Worm (Caenorhabditis elegans): Measurements from ENCODE around the gene bus-12.
A peak's percentile ranks its signal among the peaks of the same experiment; 100 is the strongest.

Gene bus-12

ce11 chrIV:13255886-13256285, at the start of gene bus-12:
Gene bus-12 (plus strand): TSS chrIV:13256186.
- TF ChIP-seq blmp-1 (tag; optimal IDR thresholded peaks at IDR 0.05) (peak; percentile 4), ceh-82 (tag; optimal IDR thresholded peaks at IDR 0.05) (no peak), nhr-76 (tag; optimal IDR thresholded peaks at IDR 0.05) (no peak)

- TF ChIP-seq lin-14 (GFP tag; optimal IDR thresholded peaks at IDR 0.05) = no peak
- TF ChIP-seq pqm-1 (tag; optimal IDR thresholded peaks at IDR 0.05) = no peak
- no peak for TF ChIP-seq nhr-237 (tag; optimal IDR thresholded peaks at IDR 0.05)
- no peak for TF ChIP-seq ama-1 (optimal IDR thresholded peaks at IDR 0.05)
- no peak for TF ChIP-seq ceh-82 (tag; optimal IDR thresholded peaks at IDR 0.05)
- TF ChIP-seq mab-9 (GFP tag; IDR thresholded peaks at IDR 0.05) = no peak
- TF ChIP-seq pag-3 (tag; optimal IDR thresholded peaks at IDR 0.05; ENCODE audit: borderline replicate concordance, insufficient read depth) = no peak
- TF ChIP-seq C34B4.2 (tag; optimal IDR thresholded peaks at IDR 0.05) = no peak
- no peak for TF ChIP-seq jun-1 (tag; optimal IDR thresholded peaks at IDR 0.05)
- no peak for TF ChIP-seq unc-130 (tag; optimal IDR thresholded peaks at IDR 0.05)
- no peak for TF ChIP-seq lsy-2 (tag; optimal IDR thresholded peaks at IDR 0.05)
- TF ChIP-seq zag-1 (tag; optimal IDR thresholded peaks at IDR 0.05) = no peak
- TF ChIP-seq aly-2 (tag; optimal IDR thresholded peaks at IDR 0.05) = no peak
- TF ChIP-seq swsn-7 (tag; optimal IDR thresholded peaks at IDR 0.05) = no peak
- no peak for TF ChIP-seq ets-5 (GFP tag; IDR thresholded peaks at IDR 0.05)
Observed at ce11 chrIV:13209566-13209965, 46.4 kb upstream of the bus-12 start, which contains the start of gene C48D1.9. Gene C48D1.9 (minus strand): TSS chrIV:13209666.

ce11 chrIV:13214466-13214865, 41.5 kb upstream of the bus-12 start, which contains the start of gene cho-1:
Gene cho-1 (minus strand): TSS chrIV:13214566.
- no peak for TF ChIP-seq sptf-1 (tag; optimal IDR thresholded peaks at IDR 0.05)
- TF ChIP-seq aly-2 (tag; optimal IDR thresholded peaks at IDR 0.05) = no peak
- TF ChIP-seq pag-3 (tag; optimal IDR thresholded peaks at IDR 0.05; ENCODE audit: borderline replicate concordance, insufficient read depth) = no peak

ce11 chrIV:13220594-13220993, 35.4 kb upstream of the bus-12 start:
- TF ChIP-seq fkh-10 (GFP tag; optimal IDR thresholded peaks at IDR 0.05) (peak; percentile 72), mdl-1 (tag; optimal IDR thresholded peaks at IDR 0.05) (no peak)

ce11 chrIV:13221657-13222056, 34.3 kb upstream of the bus-12 start, which contains the start of gene C48D1.5:
Gene C48D1.5 (plus strand): TSS chrIV:13221957.
- TF ChIP-seq elt-2 (tag; optimal IDR thresholded peaks at IDR 0.05) = peak; percentile 33
- no peak for TF ChIP-seq nhr-20 (tag; optimal IDR thresholded peaks at IDR 0.05)

- TF ChIP-seq fkh-8 (tag; optimal IDR thresholded peaks at IDR 0.05) = peak; percentile 34
- TF ChIP-seq C16A3.4 (tag; optimal IDR thresholded peaks at IDR 0.05) = peak; percentile 68
- TF ChIP-seq hlh-4 (tag; optimal IDR thresholded peaks at IDR 0.05) = no peak
- peak; percentile 15 to 68 (median 40) for TF ChIP-seq dpl-1 (GFP tag; optimal IDR thresholded peaks at IDR 0.05)
- no peak for TF ChIP-seq xbp-1 (tag; optimal IDR thresholded peaks at IDR 0.05)
- TF ChIP-seq sptf-1 (tag; optimal IDR thresholded peaks at IDR 0.05) = no peak
- no peak for TF ChIP-seq unc-86 (tag; optimal IDR thresholded peaks at IDR 0.05)
- no peak for TF ChIP-seq lin-39 (tag; optimal IDR thresholded peaks at IDR 0.05)
- TF ChIP-seq skn-1 (tag; optimal IDR thresholded peaks at IDR 0.05) = peak; percentile 6
- TF ChIP-seq unc-62 (GFP tag; optimal IDR thresholded peaks at IDR 0.05) = no peak
- no peak for TF ChIP-seq tbx-2 (tag; optimal IDR thresholded peaks at IDR 0.05)
- no peak for TF ChIP-seq ets-5 (GFP tag; IDR thresholded peaks at IDR 0.05)
- peak; percentile 11 for TF ChIP-seq swsn-7 (tag; optimal IDR thresholded peaks at IDR 0.05)
- no peak for TF ChIP-seq lin-14 (GFP tag; optimal IDR thresholded peaks at IDR 0.05)
- no peak for TF ChIP-seq ceh-88 (GFP tag; IDR thresholded peaks at IDR 0.05)
- TF ChIP-seq lir-3 (tag; optimal IDR thresholded peaks at IDR 0.05; ENCODE audit: poor library complexity) = no peak
- no peak for TF ChIP-seq hpl-2 (GFP tag; optimal IDR thresholded peaks at IDR 0.05)
- no peak for TF ChIP-seq snpc-4 (tag; optimal IDR thresholded peaks at IDR 0.05)
- no peak for TF ChIP-seq pax-3 (tag; optimal IDR thresholded peaks at IDR 0.05)
- peak; percentile 63 for TF ChIP-seq blmp-1 (tag; optimal IDR thresholded peaks at IDR 0.05)
- TF ChIP-seq irx-1 (tag; optimal IDR thresholded peaks at IDR 0.05) = no peak
- TF ChIP-seq isw-1 (GFP tag; IDR thresholded peaks at IDR 0.05) = no peak
- TF ChIP-seq lin-15B (tag; optimal IDR thresholded peaks at IDR 0.05) = peak; percentile 39
- no peak for TF ChIP-seq nhr-84 (tag; optimal IDR thresholded peaks at IDR 0.05)
- no peak for TF ChIP-seq ceh-90 (tag; optimal IDR thresholded peaks at IDR 0.05)
- no peak for TF ChIP-seq ama-1 (optimal IDR thresholded peaks at IDR 0.05)
- no peak for TF ChIP-seq fkh-4 (tag; optimal IDR thresholded peaks at IDR 0.05; ENCODE audit: borderline replicate concordance)
- no peak for TF ChIP-seq nhr-237 (tag; optimal IDR thresholded peaks at IDR 0.05)
- no peak for TF ChIP-seq aly-2 (tag; optimal IDR thresholded peaks at IDR 0.05)
Observed at ce11 chrIV:13231393-13231792, 24.6 kb upstream of the bus-12 start.
